Worm (Caenorhabditis elegans) whole organism, L1 larva: Measurements from ENCODE around the gene srh-265.

ENCODE experiments used
- egl-27 ChIP-seq, 2 experiments: fragments of 150-350 bp in 1 of 2; sonication (generic microtip); optimal IDR thresholded peaks; 3 replicates each; lab custom pipeline; 2017 to 2018; ENCODE audit warnings: missing biosample characterization in 2 of 2, missing genetic modification characterization in 2 of 2, missing genetic modification reagents in 2 of 2
- lin-13 ChIP-seq: fragments of 150-350 bp; optimal IDR thresholded peaks from 2 replicates; lab custom pipeline; 2014; ENCODE audit warnings: missing biosample characterization, missing genetic modification reagents, missing genetic modification characterization
- nhr-237 ChIP-seq: fragments of 150-350 bp; optimal IDR thresholded peaks from 2 replicates; lab custom pipeline; 2014; ENCODE audit warnings: missing biosample characterization, missing genetic modification characterization
- nhr-28 ChIP-seq: fragments of 150-350 bp; optimal IDR thresholded peaks from 2 replicates; lab custom pipeline; 2014; ENCODE audit warnings: missing biosample characterization, missing genetic modification characterization
- rnt-1 ChIP-seq: sonication (generic microtip); optimal IDR thresholded peaks from 2 replicates; lab custom pipeline; 2016; ENCODE audit warnings: mild to moderate bottlenecking, missing genetic modification characterization, moderate library complexity, missing compliant biosample characterization
- snu-23 ChIP-seq: sonication (generic microtip); optimal IDR thresholded peaks from 2 replicates; lab custom pipeline; 2016; ENCODE audit warnings: missing genetic modification characterization, missing compliant biosample characterization
- sox-4 ChIP-seq: sonication (generic microtip); optimal IDR thresholded peaks from 2 replicates; lab custom pipeline; 2016; ENCODE audit warnings: missing genetic modification characterization, missing compliant biosample characterization
- tbx-2 ChIP-seq: sonication (generic microtip); optimal IDR thresholded peaks from 2 replicates; lab custom pipeline; 2016; ENCODE audit warnings: missing genetic modification characterization, missing compliant biosample characterization
- unc-62 ChIP-seq: fragments of 150-350 bp; optimal IDR thresholded peaks from 2 replicates; lab custom pipeline; 2014; ENCODE audit warnings: missing biosample characterization, missing genetic modification reagents, missing genetic modification characterization
- unc-86 ChIP-seq: sonication (generic microtip); optimal IDR thresholded peaks from 2 replicates; lab custom pipeline; 2016; ENCODE audit warnings: missing genetic modification characterization, missing compliant biosample characterization
- zag-1 ChIP-seq: fragments of 150-350 bp; optimal IDR thresholded peaks from 2 replicates; lab custom pipeline; 2014; ENCODE audit warnings: missing biosample characterization, missing genetic modification characterization
- ztf-4 ChIP-seq: fragments of 150-350 bp; optimal IDR thresholded peaks from 2 replicates; lab custom pipeline; 2014; ENCODE audit warnings: missing biosample characterization, missing genetic modification characterization

ce11 chrV:15384733-15385132 is 31.3 kb upstream of the srh-265 start, which contains the start of gene str-102:
- no peak for TF ChIP-seq tbx-2 (tag; lab: Kevin White, UChicago)
- no peak for TF ChIP-seq zag-1
- TF ChIP-seq sox-4 (tag; lab: Kevin White, UChicago), result no peak
- TF ChIP-seq unc-86, result no peak
- TF ChIP-seq ztf-4 (tag; lab: Kevin White, UChicago), result no peak
- TF ChIP-seq rnt-1 (tag; lab: Kevin White, UChicago), result no peak
- no peak for TF ChIP-seq lin-13
- TF ChIP-seq nhr-28 (tag; lab: Kevin White, UChicago), result no peak
- TF ChIP-seq egl-27 (tag; optimal IDR thresholded peaks at IDR 0.05; lab: Kevin White, UChicago), result no peak
- TF ChIP-seq snu-23 (GFP tag; lab: Kevin White, UChicago), result no peak
- TF ChIP-seq unc-62 (GFP tag; lab: Kevin White, UChicago), result no peak
- TF ChIP-seq nhr-237 (tag; lab: Kevin White, UChicago), result no peak
